Worm (Caenorhabditis elegans) whole organism, L4 larva: ENCODE measurements around the gene seip-1.

Experiments used
- F49E8.2 ChIP-seq: sonication (generic microtip); optimal IDR thresholded peaks from 2 replicates; lab custom pipeline; 2016; ENCODE audit warnings: missing compliant biosample characterization, mild to moderate bottlenecking, missing genetic modification characterization, borderline replicate concordance
- Y5F2A.4 ChIP-seq: fragments of 200-800 bp; sonication (Bioruptor generic); optimal IDR thresholded peaks from 2 replicates; lab custom pipeline; 2018; ENCODE audit warnings: mild to moderate bottlenecking, missing genetic modification characterization, missing compliant biosample characterization
- aha-1 ChIP-seq: fragments of 150-350 bp; peaks from one replicate; lab custom pipeline; 2014; ENCODE audit warnings: missing biosample characterization, missing genetic modification characterization
- ama-1 ChIP-seq: fragments of 150-350 bp; optimal IDR thresholded peaks from 2 replicates; lab custom pipeline; 2014; ENCODE audit warnings: inconsistent platforms, mixed read lengths
- daf-19 ChIP-seq: fragments of 200-800 bp; sonication (Bioruptor generic); conservative IDR thresholded peaks from 2 replicates; pipeline ENCODE4 v1.3.6; 2022; ENCODE audit warnings: missing genetic modification characterization, missing compliant biosample characterization
- dpl-1 ChIP-seq: fragments of 150-350 bp; optimal IDR thresholded peaks from 2 replicates; lab custom pipeline; 2014; ENCODE audit warnings: missing biosample characterization, missing genetic modification reagents, missing genetic modification characterization
- egl-27 ChIP-seq: sonication (generic microtip); optimal IDR thresholded peaks from 3 replicates; lab custom pipeline; 2017; ENCODE audit warnings: missing biosample characterization, missing genetic modification reagents, missing genetic modification characterization
- nhr-76 ChIP-seq: fragments of 150-350 bp; optimal IDR thresholded peaks from 2 replicates; lab custom pipeline; 2014; ENCODE audit warnings: missing biosample characterization, missing genetic modification characterization
- unc-130 ChIP-seq: sonication (generic microtip); optimal IDR thresholded peaks from 2 replicates; lab custom pipeline; 2016; ENCODE audit warnings: missing genetic modification reagents, missing genetic modification characterization, missing compliant biosample characterization
- ztf-11 ChIP-seq: fragments of 150-350 bp; optimal IDR thresholded peaks from 2 replicates; lab custom pipeline; 2014; ENCODE audit warnings: missing biosample characterization, missing genetic modification characterization

DNA sequence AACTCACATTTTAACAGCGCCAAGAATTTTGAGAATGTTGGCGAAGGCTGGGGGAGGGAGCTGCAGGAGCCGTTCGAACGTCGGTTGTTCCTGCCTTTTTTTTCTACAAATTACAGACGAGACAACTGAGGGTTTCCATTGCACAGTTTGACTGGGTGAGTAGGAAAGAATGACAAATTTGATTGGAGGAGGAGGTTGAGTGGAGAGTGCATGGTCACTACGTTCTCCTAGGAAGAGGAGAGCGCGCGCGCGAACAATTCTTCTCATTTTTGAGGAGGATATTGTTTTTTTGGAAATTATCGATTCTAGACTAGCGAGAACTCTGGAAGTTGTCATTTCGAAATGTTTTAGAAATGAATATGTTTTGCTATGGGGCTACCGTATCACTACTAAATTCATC is 18.3 kb downstream of the seip-1 start, which contains the start of gene dhs-17:
- no peak for TF ChIP-seq daf-19 (GFP tag; lab: Robert Waterston, UW)
- TF ChIP-seq ztf-11 (tag; lab: Kevin White, UChicago): no peak
- no peak for TF ChIP-seq unc-130 (GFP tag; lab: Kevin White, UChicago)
- TF ChIP-seq aha-1 (tag; lab: Kevin White, UChicago): no peak
- no peak for TF ChIP-seq F49E8.2
- TF ChIP-seq nhr-76: no peak
- no peak for TF ChIP-seq egl-27 (tag; lab: Kevin White, UChicago)
- no peak for TF ChIP-seq ama-1
- no peak for TF ChIP-seq Y5F2A.4 (GFP tag; lab: Kevin White, UChicago)
- TF ChIP-seq dpl-1: no peak
